Worm (Caenorhabditis elegans) whole organism, mixed stage, embryonic: ENCODE data around the gene srh-257.

Experiments used
- bed-3 ChIP-seq: fragments of 200-800 bp; sonication (Bioruptor generic); optimal IDR thresholded peaks from 3 replicates; lab custom pipeline; 2018; ENCODE audit warnings: mild to moderate bottlenecking, missing genetic modification characterization, moderate library complexity, missing compliant biosample characterization
- ceh-83 ChIP-seq: fragments of 200-800 bp; sonication (Bioruptor generic); optimal IDR thresholded peaks from 2 replicates; lab custom pipeline; 2018; ENCODE audit warnings: mild to moderate bottlenecking, missing genetic modification characterization, missing compliant biosample characterization
- elt-1 ChIP-seq: sonication (generic microtip); optimal IDR thresholded peaks from 2 replicates; lab custom pipeline; 2017; ENCODE audit warnings: missing genetic modification characterization, mild to moderate bottlenecking, missing compliant biosample characterization, antibody characterized with exemption, moderate library complexity, borderline replicate concordance; ENCODE audit not compliant: insufficient read depth
- elt-3 ChIP-seq: fragments of 150-350 bp; optimal IDR thresholded peaks from 2 replicates; lab custom pipeline; 2014; ENCODE audit warnings: missing biosample characterization, missing genetic modification characterization
- flh-1 ChIP-seq: fragments of 200-800 bp; sonication (Bioruptor generic); optimal IDR thresholded peaks from 2 replicates; lab custom pipeline; 2018; ENCODE audit warnings: mild to moderate bottlenecking, missing genetic modification characterization, moderate library complexity, missing compliant biosample characterization
- hlh-1 ChIP-seq: fragments of 150-350 bp; optimal IDR thresholded peaks from 2 replicates; lab custom pipeline; 2014; ENCODE audit warnings: missing biosample characterization, missing genetic modification reagents, missing genetic modification characterization
- nhr-12 ChIP-seq: fragments of 150-350 bp; optimal IDR thresholded peaks from 2 replicates; lab custom pipeline; 2014; ENCODE audit warnings: missing biosample characterization, missing genetic modification characterization
- nhr-237 ChIP-seq: fragments of 150-350 bp; optimal IDR thresholded peaks from 2 replicates; lab custom pipeline; 2014; ENCODE audit warnings: missing biosample characterization, missing genetic modification characterization
- snpc-4 ChIP-seq: fragments of 150-350 bp; optimal IDR thresholded peaks from 2 replicates; lab custom pipeline; 2014; ENCODE audit warnings: missing biosample characterization, missing genetic modification characterization
- sptf-1 ChIP-seq: sonication (generic microtip); optimal IDR thresholded peaks from 2 replicates; lab custom pipeline; 2017; ENCODE audit warnings: mild to moderate bottlenecking, missing genetic modification characterization, moderate library complexity, missing compliant biosample characterization
- unc-39 ChIP-seq: fragments of 150-350 bp; optimal IDR thresholded peaks from 2 replicates; lab custom pipeline; 2014; ENCODE audit warnings: missing biosample characterization, missing genetic modification characterization
- unc-62 ChIP-seq: fragments of 150-350 bp; optimal IDR thresholded peaks from 2 replicates; lab custom pipeline; 2014; ENCODE audit warnings: missing biosample characterization, missing genetic modification reagents, missing genetic modification characterization
- ztf-11 ChIP-seq: fragments of 150-350 bp; optimal IDR thresholded peaks from 2 replicates; lab custom pipeline; 2014; ENCODE audit warnings: missing biosample characterization, missing genetic modification characterization

DNA sequence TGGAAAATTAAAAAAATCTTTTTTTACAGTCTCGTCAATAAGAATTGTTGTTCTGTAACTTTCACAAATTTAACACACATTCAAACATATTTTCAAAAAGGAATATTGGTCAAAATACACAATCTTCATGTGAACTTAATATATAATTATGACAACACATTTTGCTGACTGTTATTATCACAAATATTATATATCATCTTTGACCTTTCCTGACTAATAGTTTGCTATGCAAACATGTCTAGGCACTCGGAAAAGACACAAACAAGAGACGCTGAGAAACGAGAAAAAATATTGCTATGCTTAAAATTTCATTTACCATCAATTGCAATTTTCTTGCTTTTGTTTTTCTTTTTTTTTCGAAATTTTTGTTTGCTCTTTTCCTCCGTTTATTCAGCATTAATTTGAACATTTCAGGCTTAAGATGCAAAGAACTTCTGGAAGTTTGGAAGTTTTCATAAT is 5.1 kb upstream of the srh-257 start, which contains the start of gene fbxa-135:
- no peak for TF ChIP-seq nhr-237 (tag; lab: Kevin White, UChicago)
- TF ChIP-seq nhr-12 (tag; lab: Kevin White, UChicago), result no peak
- no peak for TF ChIP-seq hlh-1 (tag; lab: Kevin White, UChicago)
- TF ChIP-seq ceh-83, result no peak
- no peak for TF ChIP-seq flh-1 (GFP tag; lab: Kevin White, UChicago)
- no peak for TF ChIP-seq unc-62
- no peak for TF ChIP-seq snpc-4 (tag; lab: Kevin White, UChicago)
- TF ChIP-seq unc-39, result no peak
- TF ChIP-seq bed-3 (GFP tag; lab: Kevin White, UChicago), result no peak
- TF ChIP-seq elt-3 (tag; lab: Kevin White, UChicago), result no peak
- no peak for TF ChIP-seq ztf-11
- no peak for TF ChIP-seq sptf-1 (tag; lab: Kevin White, UChicago)
- no peak for TF ChIP-seq elt-1 (tag; lab: Kevin White, UChicago)
